Fruit fly (Drosophila melanogaster) whole organism, prepupa: ENCODE data around the gene Prosalpha3T.

ENCODE experiments used
- Blimp-1 ChIP-seq: fragments of 200-800 bp; sonication (Bioruptor generic); optimal IDR thresholded peaks from 3 replicates; lab custom pipeline; 2017; ENCODE audit warnings: missing biosample characterization, missing genetic modification characterization, mild to moderate bottlenecking, moderate library complexity, missing genetic modification reagents
- CG11294 ChIP-seq: fragments of 200-800 bp; sonication (Bioruptor generic); IDR thresholded peaks from 2 replicates; pipeline ENCODE4 v1.3.6; 2022; ENCODE audit warnings: missing biosample characterization, missing genetic modification characterization
- CG11762 ChIP-seq: fragments of 200-800 bp; sonication (Bioruptor generic); optimal IDR thresholded peaks from 3 replicates; lab custom pipeline; 2016; ENCODE audit warnings: missing biosample characterization, missing genetic modification characterization; ENCODE audit not compliant: insufficient read depth
- CG7368 ChIP-seq: fragments of 200-800 bp; sonication (Bioruptor generic); optimal IDR thresholded peaks from 3 replicates; lab custom pipeline; 2016; ENCODE audit warnings: missing biosample characterization, missing genetic modification characterization
- Eip93F ChIP-seq: fragments of 200-800 bp; sonication (Bioruptor generic); optimal IDR thresholded peaks from 2 replicates; lab custom pipeline; 2016; ENCODE audit warnings: missing biosample characterization, mild to moderate bottlenecking, missing genetic modification characterization
- Ets21C ChIP-seq: fragments of 200-800 bp; sonication (Bioruptor generic); optimal IDR thresholded peaks from 3 replicates; lab custom pipeline; 2016; ENCODE audit warnings: missing biosample characterization, missing genetic modification characterization
- Ets96B ChIP-seq: fragments of 200-800 bp; optimal IDR thresholded peaks from 2 replicates; lab custom pipeline; 2019; ENCODE audit warnings: missing biosample characterization, mild to moderate bottlenecking, missing genetic modification characterization, moderate library complexity
- Lpt ChIP-seq: fragments of 200-800 bp; sonication (Bioruptor generic); optimal IDR thresholded peaks from 3 replicates; lab custom pipeline; 2016; ENCODE audit warnings: missing biosample characterization, missing genetic modification characterization
- OdsH ChIP-seq: fragments of 200-800 bp; sonication (Bioruptor generic); optimal IDR thresholded peaks from 3 replicates; lab custom pipeline; 2016; ENCODE audit warnings: missing biosample characterization, missing genetic modification characterization
- fd59A ChIP-seq: fragments of 200-800 bp; sonication (Bioruptor generic); optimal IDR thresholded peaks from 2 replicates; lab custom pipeline; 2017; ENCODE audit warnings: missing biosample characterization, mild to moderate bottlenecking, missing genetic modification characterization, missing genetic modification reagents
- fd85E ChIP-seq: fragments of 200-800 bp; sonication (Bioruptor generic); optimal IDR thresholded peaks from 3 replicates; lab custom pipeline; 2016; ENCODE audit warnings: missing biosample characterization, missing genetic modification characterization
- lz ChIP-seq: fragments of 200-800 bp; sonication (Bioruptor generic); optimal IDR thresholded peaks from 3 replicates; lab custom pipeline; 2016; ENCODE audit warnings: missing biosample characterization, missing genetic modification characterization

- TF ChIP-seq fd59A: no peak
- no peak for TF ChIP-seq CG11762 (GFP tag; lab: Kevin White, UChicago)
- TF ChIP-seq Blimp-1 (GFP tag; lab: Kevin White, UChicago): no peak
- no peak for TF ChIP-seq Lpt (GFP tag; lab: Kevin White, UChicago)
- no peak for TF ChIP-seq OdsH
- TF ChIP-seq CG11294: no peak
- no peak for TF ChIP-seq fd85E (GFP tag; lab: Kevin White, UChicago)
- no peak for TF ChIP-seq Ets96B (tag; lab: Kevin White, UChicago)
- TF ChIP-seq Eip93F: no peak
- no peak for TF ChIP-seq Ets21C (GFP tag; lab: Kevin White, UChicago)
- no peak for TF ChIP-seq lz
- TF ChIP-seq CG7368 (GFP tag; lab: Kevin White, UChicago): no peak
Measured at dm6 chr3R:31130566-31130965, 7.4 kb upstream of the Prosalpha3T start, which contains the start of gene Ktch.
